Worm (Caenorhabditis elegans) whole organism, young adult: Measurements from ENCODE around the gene lys-3.

ENCODE experiments used
- B0019.2 ChIP-seq: fragments of 200-800 bp; sonication (Bioruptor generic); conservative IDR thresholded peaks from 2 replicates; pipeline ENCODE4 v1.3.6; 2022; ENCODE audit warnings: missing genetic modification reagents, missing genetic modification characterization, missing compliant biosample characterization
- nfya-1 ChIP-seq: sonication (generic microtip); optimal IDR thresholded peaks from 2 replicates; lab custom pipeline; 2017; ENCODE audit warnings: antibody characterized with exemption, missing compliant biosample characterization, missing genetic modification characterization, borderline replicate concordance; ENCODE audit not compliant: insufficient read depth
- ztf-25 ChIP-seq: fragments of 200-800 bp; sonication (Bioruptor generic); IDR thresholded peaks from 2 replicates; pipeline ENCODE4 v1.3.6; 2022; ENCODE audit warnings: missing genetic modification reagents, missing genetic modification characterization, missing compliant biosample characterization

- TF ChIP-seq ztf-25 (no peak), B0019.2 (no peak), nfya-1 (no peak)
Measured at ce11 chrV:10246443-10246885, 36.9 kb downstream of the lys-3 start.
